Fruit fly (Drosophila melanogaster): ENCODE measurements around the gene PMCA.

The PMCA gene

DNA sequence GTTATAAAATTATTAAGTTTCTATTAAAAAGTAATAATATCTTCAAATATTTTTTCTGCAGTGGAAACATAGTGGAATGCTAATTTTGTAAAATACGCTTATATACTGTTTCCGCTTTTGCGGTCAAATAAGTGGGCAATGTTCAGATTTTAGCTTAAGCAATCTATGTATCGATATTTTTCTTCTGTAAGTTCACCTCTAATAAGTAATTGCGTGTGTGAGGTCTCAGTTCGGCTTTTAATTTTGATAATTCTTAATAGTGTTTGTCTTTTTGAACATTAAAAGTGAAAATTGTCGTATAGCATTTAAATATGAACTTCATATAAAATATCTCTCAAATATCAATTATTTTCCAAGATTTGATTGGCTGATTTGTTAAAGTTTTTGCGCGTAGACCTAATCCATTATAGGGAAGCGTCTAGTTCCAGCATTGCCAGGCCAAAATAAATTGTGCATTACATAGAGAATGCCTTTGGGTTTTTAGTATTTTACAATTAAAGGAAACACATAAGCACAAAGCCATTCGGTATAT lies 1.1 kb upstream of the PMCA start, which contains the start of gene Hcf (continued):
- TF ChIP-seq CG32532 (GFP tag; IDR thresholded peaks at IDR 0.05) (no peak), YL-1 (GFP tag; optimal IDR thresholded peaks at IDR 0.05) (peak; percentile 87), row (GFP tag; IDR thresholded peaks at IDR 0.05) (peak; percentile 90), lov (optimal IDR thresholded peaks at IDR 0.05) (no peak), lov (GFP tag; IDR thresholded peaks at IDR 0.05) (no peak), CG7556 (GFP tag; optimal IDR thresholded peaks at IDR 0.05) (no peak), Pdp1 (GFP tag; optimal IDR thresholded peaks at IDR 0.05) (peak in 1 of 2 experiments; percentile 60), CG10565 (GFP tag; optimal IDR thresholded peaks at IDR 0.05) (no peak), CG2875 (GFP tag; optimal IDR thresholded peaks at IDR 0.05) (no peak), CG4820 (GFP tag; optimal IDR thresholded peaks at IDR 0.05) (no peak), CG8388 (GFP tag; optimal IDR thresholded peaks at IDR 0.05) (no peak), Stat92E (GFP tag; optimal IDR thresholded peaks at IDR 0.05) (peak in 1 of 3 experiments; percentile 66), BEAF-32 (GFP tag; optimal IDR thresholded peaks at IDR 0.05) (peak; percentile 82), pan (optimal IDR thresholded peaks at IDR 0.05) (no peak), pan (GFP tag; optimal IDR thresholded peaks at IDR 0.05 in 1 of 2, IDR thresholded peaks at IDR 0.05 in 1 of 2) (no peak), CG43689 (GFP tag; IDR thresholded peaks at IDR 0.05) (no peak), Hey (tag; optimal IDR thresholded peaks at IDR 0.05) (no peak), MBD-R2 (GFP tag; IDR thresholded peaks at IDR 0.05) (peak; percentile 29; the same call in 1 of the 2 replicates), Atf6 (GFP tag; IDR thresholded peaks at IDR 0.05) (no peak), al (GFP tag; IDR thresholded peaks at IDR 0.05) (no peak), CG3065 (GFP tag; optimal IDR thresholded peaks at IDR 0.05) (no peak), CG10274 (GFP tag; optimal IDR thresholded peaks at IDR 0.05) (no peak), Lpt (GFP tag; optimal IDR thresholded peaks at IDR 0.05) (no peak), toy (GFP tag; IDR thresholded peaks at IDR 0.05) (no peak), schlank (tag; optimal IDR thresholded peaks at IDR 0.05) (no peak), CG11723 (GFP tag; optimal IDR thresholded peaks at IDR 0.05) (peak; percentile 76), org-1 (GFP tag; optimal IDR thresholded peaks at IDR 0.05) (no peak), MESR4 (GFP tag; optimal IDR thresholded peaks at IDR 0.05) (peak; percentile 91), CG34224 (GFP tag; IDR thresholded peaks at IDR 0.05; ENCODE audit: partially characterized antibody) (peak; percentile 51; the same call in 1 of the 3 replicates), Six4 (GFP tag; optimal IDR thresholded peaks at IDR 0.05) (no peak), CG1603 (tag; optimal IDR thresholded peaks at IDR 0.05) (peak; percentile 94), CG2678 (tag; optimal IDR thresholded peaks at IDR 0.05) (no peak), Scr (GFP tag; IDR thresholded peaks at IDR 0.05; ENCODE audit: partially characterized antibody) (peak; percentile 68), esg (GFP tag; conservative IDR thresholded peaks at IDR 0.05) (no peak), pzg (GFP tag; optimal IDR thresholded peaks at IDR 0.05) (peak; percentile 78), ci (GFP tag; IDR thresholded peaks at IDR 0.05) (no peak), Hsf (GFP tag; optimal IDR thresholded peaks at IDR 0.05) (no peak), klu (GFP tag; IDR thresholded peaks at IDR 0.05) (no peak), CG17359 (tag; optimal IDR thresholded peaks at IDR 0.05) (no peak), z (GFP tag; IDR thresholded peaks at IDR 0.05) (no peak), GATAe (GFP tag; conservative IDR thresholded peaks at IDR 0.05) (no peak), Rfx (GFP tag; IDR thresholded peaks at IDR 0.05) (no peak), trh (GFP tag; optimal IDR thresholded peaks at IDR 0.05) (no peak), nmo (GFP tag; optimal IDR thresholded peaks at IDR 0.05) (no peak), CG11085 (GFP tag; IDR thresholded peaks at IDR 0.05) (no peak), jumu (GFP tag; optimal IDR thresholded peaks at IDR 0.05) (peak; percentile 32), Bteb2 (GFP tag; optimal IDR thresholded peaks at IDR 0.05) (no peak), Dad (GFP tag; optimal IDR thresholded peaks at IDR 0.05) (no peak), CG7786 (GFP tag; optimal IDR thresholded peaks at IDR 0.05) (no peak), HLH54F (GFP tag; optimal IDR thresholded peaks at IDR 0.05) (no peak), B-H1 (GFP tag; IDR thresholded peaks at IDR 0.05) (no peak)

All from whole organism, embryonic.